Fruit fly (Drosophila melanogaster) whole organism, embryonic: ENCODE measurements around the gene CG4991.

Experiments
- Aef1 ChIP-seq: fragments of 200-800 bp; sonication (Bioruptor generic); IDR thresholded peaks from 3 replicates; pipeline ENCODE4 v1.3.6; 2022; ENCODE audit warnings: missing biosample characterization, missing genetic modification characterization
- Awh ChIP-seq: fragments of 200-800 bp; sonication (Bioruptor generic); IDR thresholded peaks from 2 replicates; pipeline ENCODE4, ENCODE4 v1.3.6; 2022; ENCODE audit warnings: missing biosample characterization, missing genetic modification characterization
- BtbVII ChIP-seq: fragments of 200-800 bp; sonication (Bioruptor generic); optimal IDR thresholded peaks from 3 replicates; lab custom pipeline; 2017; ENCODE audit warnings: missing biosample characterization, mild to moderate bottlenecking, missing genetic modification characterization
- CG10565 ChIP-seq: fragments of 200-800 bp; sonication (Bioruptor generic); optimal IDR thresholded peaks from 3 replicates; lab custom pipeline; 2016; ENCODE audit warnings: missing biosample characterization, mild to moderate bottlenecking, missing genetic modification characterization
- CG11398 ChIP-seq: fragments of 200-800 bp; sonication (Bioruptor generic); optimal IDR thresholded peaks from 2 replicates; lab custom pipeline; 2016; ENCODE audit warnings: missing biosample characterization, missing genetic modification characterization
- CG11560 ChIP-seq: fragments of 200-800 bp; sonication (Bioruptor generic); IDR thresholded peaks from 3 replicates; pipeline ENCODE4 v1.3.6; 2022; ENCODE audit warnings: missing biosample characterization, missing genetic modification characterization
- CG13296 ChIP-seq: fragments of 200-800 bp; sonication (Bioruptor generic); optimal IDR thresholded peaks from 3 replicates; lab custom pipeline; 2018; ENCODE audit warnings: missing biosample characterization, mild to moderate bottlenecking, missing genetic modification characterization
- CG14050 ChIP-seq: fragments of 200-800 bp; sonication (Bioruptor generic); IDR thresholded peaks from 3 replicates; pipeline ENCODE4 v1.3.6; 2022; ENCODE audit warnings: missing biosample characterization, missing genetic modification characterization
- CG14860 ChIP-seq: fragments of 200-800 bp; sonication (Bioruptor generic); IDR thresholded peaks from 3 replicates; pipeline ENCODE4 v1.3.6; 2022; ENCODE audit warnings: missing biosample characterization, missing genetic modification characterization; ENCODE audit not compliant: partially characterized antibody
- CG15479 ChIP-seq: fragments of 200-800 bp; sonication (Bioruptor generic); optimal IDR thresholded peaks from 3 replicates; lab custom pipeline; 2019; ENCODE audit warnings: missing biosample characterization, mild to moderate bottlenecking, missing genetic modification characterization, moderate library complexity
- CG15696 ChIP-seq: fragments of 200-800 bp; sonication (Bioruptor generic); optimal IDR thresholded peaks from 2 replicates; lab custom pipeline; 2019; ENCODE audit warnings: missing biosample characterization, mild to moderate bottlenecking, missing genetic modification characterization, moderate library complexity
- CG2875 ChIP-seq: fragments of 200-800 bp; sonication (Bioruptor generic); optimal IDR thresholded peaks from 2 replicates; lab custom pipeline; 2017; ENCODE audit warnings: missing biosample characterization, mild to moderate bottlenecking, missing genetic modification characterization, missing genetic modification reagents
- CG30431 ChIP-seq: fragments of 200-800 bp; sonication (Bioruptor generic); optimal IDR thresholded peaks from 2 replicates; lab custom pipeline; 2017; ENCODE audit warnings: missing biosample characterization, missing genetic modification characterization
- CG4707 ChIP-seq: fragments of 200-800 bp; sonication (Bioruptor generic); optimal IDR thresholded peaks from 2 replicates; lab custom pipeline; 2018; ENCODE audit warnings: missing biosample characterization, mild to moderate bottlenecking, missing genetic modification characterization, moderate library complexity
- CG4820 ChIP-seq: fragments of 200-800 bp; sonication (Bioruptor generic); optimal IDR thresholded peaks from 3 replicates; lab custom pipeline; 2016; ENCODE audit warnings: missing biosample characterization, missing genetic modification characterization
- CG6254 ChIP-seq: fragments of 200-800 bp; sonication (Bioruptor generic); optimal IDR thresholded peaks from 3 replicates; lab custom pipeline; 2017; ENCODE audit warnings: mild to moderate bottlenecking, missing biosample characterization, missing genetic modification reagents, missing genetic modification characterization
- CG7556 ChIP-seq: fragments of 200-800 bp; sonication (Bioruptor generic); optimal IDR thresholded peaks from 2 replicates; lab custom pipeline; 2017; ENCODE audit warnings: missing biosample characterization, mild to moderate bottlenecking, missing genetic modification characterization
- CG8359 ChIP-seq: fragments of 200-800 bp; sonication (Bioruptor generic); optimal IDR thresholded peaks from 2 replicates; lab custom pipeline; 2017; ENCODE audit warnings: missing biosample characterization, mild to moderate bottlenecking, missing genetic modification characterization, borderline replicate concordance
- CG9797 ChIP-seq: fragments of 200-800 bp; sonication (Bioruptor generic); optimal IDR thresholded peaks from 3 replicates; lab custom pipeline; 2018; ENCODE audit warnings: missing biosample characterization, mild to moderate bottlenecking, missing genetic modification characterization
- Dbx ChIP-seq: fragments of 200-800 bp; sonication (Bioruptor generic); IDR thresholded peaks from 3 replicates; pipeline ENCODE4 v1.3.6; 2022; ENCODE audit warnings: missing biosample characterization, missing genetic modification characterization
- Dfd ChIP-seq, 2 experiments: fragments of >200 bp; optimal IDR thresholded peaks; 2 replicates each; lab custom pipeline; 2017; ENCODE audit warnings: missing biosample characterization in 2 of 2, missing genetic modification characterization in 2 of 2
- Doc2 ChIP-seq: fragments of 200-800 bp; sonication (Bioruptor generic); IDR thresholded peaks from 2 replicates; pipeline ENCODE4 v1.3.6; 2022; ENCODE audit warnings: missing biosample characterization, missing genetic modification characterization
- Ets65A ChIP-seq: fragments of 200-800 bp; sonication (Bioruptor generic); peaks from one replicate; lab custom pipeline; 2016; ENCODE audit warnings: missing biosample characterization, missing genetic modification characterization
- Fer3 ChIP-seq: fragments of 200-800 bp; sonication (Bioruptor generic); optimal IDR thresholded peaks from 2 replicates; lab custom pipeline; 2018; ENCODE audit warnings: missing biosample characterization, mild to moderate bottlenecking, missing genetic modification characterization, moderate library complexity
- Hey ChIP-seq: fragments of 200-800 bp; sonication (Bioruptor generic); optimal IDR thresholded peaks from 3 replicates; lab custom pipeline; 2018; ENCODE audit warnings: missing biosample characterization, mild to moderate bottlenecking, missing genetic modification characterization
- Lpt ChIP-seq: fragments of >200 bp; optimal IDR thresholded peaks from 2 replicates; lab custom pipeline; 2018; ENCODE audit warnings: missing biosample characterization, missing genetic modification characterization
- Nf-YB ChIP-seq: fragments of 200-800 bp; sonication (Bioruptor generic); optimal IDR thresholded peaks from 3 replicates; lab custom pipeline; 2019; ENCODE audit warnings: missing biosample characterization, mild to moderate bottlenecking, missing genetic modification characterization, moderate library complexity
- Optix ChIP-seq: fragments of 200-800 bp; sonication (Bioruptor generic); IDR thresholded peaks from 3 replicates; pipeline ENCODE4 v1.3.6; 2022; ENCODE audit warnings: missing biosample characterization, missing genetic modification characterization
- Spps ChIP-seq: fragments of 200-800 bp; sonication (Bioruptor generic); optimal IDR thresholded peaks from 2 replicates; lab custom pipeline; 2018; ENCODE audit warnings: missing biosample characterization, mild to moderate bottlenecking, missing genetic modification characterization
- aop ChIP-seq: fragments of 200-800 bp; sonication (Bioruptor generic); IDR thresholded peaks from 2 replicates; pipeline ENCODE4 v1.3.6; 2022; ENCODE audit warnings: missing biosample characterization, missing genetic modification characterization
- bowl ChIP-seq: fragments of 200-800 bp; sonication (Bioruptor generic); IDR thresholded peaks from 2 replicates; pipeline ENCODE4 v1.3.6; 2022; ENCODE audit warnings: missing biosample characterization, missing genetic modification characterization
- dan ChIP-seq: fragments of 200-800 bp; sonication (Bioruptor generic); IDR thresholded peaks from 2 replicates; pipeline ENCODE4 v1.3.6; 2022; ENCODE audit warnings: missing biosample characterization, missing genetic modification characterization
- ewg ChIP-seq: fragments of 200-800 bp; sonication (Bioruptor generic); optimal IDR thresholded peaks from 3 replicates; lab custom pipeline; 2017; ENCODE audit warnings: mild to moderate bottlenecking, missing biosample characterization, missing genetic modification reagents, missing genetic modification characterization
- ind ChIP-seq: fragments of 200-800 bp; sonication (Bioruptor generic); optimal IDR thresholded peaks from 3 replicates; lab custom pipeline; 2016; ENCODE audit warnings: missing biosample characterization, missing genetic modification characterization
- klu ChIP-seq: fragments of 200-800 bp; sonication (Bioruptor generic); IDR thresholded peaks from 2 replicates; pipeline ENCODE4 v1.3.6; 2022; ENCODE audit warnings: missing biosample characterization, missing genetic modification characterization
- knrl ChIP-seq: fragments of 200-800 bp; sonication (Bioruptor generic); IDR thresholded peaks from 3 replicates; pipeline ENCODE4 v1.3.6; 2022; ENCODE audit warnings: missing biosample characterization, missing genetic modification characterization; ENCODE audit not compliant: partially characterized antibody
- pan ChIP-seq, 4 experiments: fragments of >200 bp in 3 of 4; fragments of 200-800 bp in 1 of 4; sonication (Bioruptor generic) in 1 of 4; optimal IDR thresholded peaks in 3 of 4; IDR thresholded peaks in 1 of 4; 2 replicates each; pipeline versions ENCODE4 v1.3.6 to Lab custom; 2017 to 2022; ENCODE audit warnings: missing biosample characterization in 2 of 4, missing genetic modification characterization in 2 of 4, mixed read lengths in 1 of 4
- prd ChIP-seq, 3 experiments: fragments of >200 bp in 2 of 3; fragments of 200-800 bp in 1 of 3; sonication (Bioruptor generic) in 1 of 3; optimal IDR thresholded peaks in 2 of 3; IDR thresholded peaks in 1 of 3; 2 replicates in 2 of 3; 3 replicates in 1 of 3; pipeline versions ENCODE4 v1.3.6 to Lab custom; 2017 to 2022; ENCODE audit warnings: missing biosample characterization in 1 of 3, missing genetic modification characterization in 1 of 3
- ranshi ChIP-seq: fragments of 200-800 bp; sonication (Bioruptor generic); IDR thresholded peaks from 2 replicates; pipeline ENCODE4 v1.3.6; 2022; ENCODE audit warnings: missing biosample characterization, missing genetic modification characterization
- sc ChIP-seq, 3 experiments: fragments of >200 bp in 2 of 3; fragments of 200-800 bp in 1 of 3; sonication (Bioruptor generic) in 1 of 3; optimal IDR thresholded peaks; 2 replicates in 2 of 3; 3 replicates in 1 of 3; lab custom pipeline; 2017; ENCODE audit warnings: mild to moderate bottlenecking in 1 of 3, missing biosample characterization in 1 of 3, missing genetic modification characterization in 1 of 3, missing genetic modification reagents in 1 of 3
- sd ChIP-seq: fragments of 200-800 bp; sonication (Bioruptor generic); optimal IDR thresholded peaks from 3 replicates; lab custom pipeline; 2018; ENCODE audit warnings: missing biosample characterization, mild to moderate bottlenecking, missing genetic modification characterization, moderate library complexity
- slbo ChIP-seq: fragments of 200-800 bp; sonication (Bioruptor generic); IDR thresholded peaks from 2 replicates; pipeline ENCODE4 v1.3.6; 2022; ENCODE audit warnings: missing biosample characterization, missing genetic modification characterization
- sqz ChIP-seq: fragments of 200-800 bp; sonication (Bioruptor generic); optimal IDR thresholded peaks from 3 replicates; lab custom pipeline; 2018; ENCODE audit warnings: missing biosample characterization, mild to moderate bottlenecking, missing genetic modification characterization
- sr ChIP-seq: fragments of 200-800 bp; sonication (Bioruptor generic); IDR thresholded peaks from 3 replicates; pipeline ENCODE4 v1.3.6; 2022; ENCODE audit warnings: missing biosample characterization, missing genetic modification characterization
- wor ChIP-seq: fragments of 200-800 bp; sonication (Bioruptor generic); IDR thresholded peaks from 2 replicates; pipeline ENCODE4 v1.3.6; 2022; ENCODE audit warnings: missing biosample characterization, missing genetic modification characterization
- zen2 ChIP-seq: fragments of 200-800 bp; sonication (Bioruptor generic); IDR thresholded peaks from 3 replicates; pipeline ENCODE4 v1.3.6; 2022; ENCODE audit warnings: missing biosample characterization, missing genetic modification characterization; ENCODE audit not compliant: partially characterized antibody
- zfh1 ChIP-seq: fragments of 200-800 bp; sonication (Bioruptor generic); IDR thresholded peaks from 3 replicates; pipeline ENCODE4 v1.3.6; 2022; ENCODE audit warnings: missing biosample characterization, missing genetic modification characterization

CG4991 gene

DNA sequence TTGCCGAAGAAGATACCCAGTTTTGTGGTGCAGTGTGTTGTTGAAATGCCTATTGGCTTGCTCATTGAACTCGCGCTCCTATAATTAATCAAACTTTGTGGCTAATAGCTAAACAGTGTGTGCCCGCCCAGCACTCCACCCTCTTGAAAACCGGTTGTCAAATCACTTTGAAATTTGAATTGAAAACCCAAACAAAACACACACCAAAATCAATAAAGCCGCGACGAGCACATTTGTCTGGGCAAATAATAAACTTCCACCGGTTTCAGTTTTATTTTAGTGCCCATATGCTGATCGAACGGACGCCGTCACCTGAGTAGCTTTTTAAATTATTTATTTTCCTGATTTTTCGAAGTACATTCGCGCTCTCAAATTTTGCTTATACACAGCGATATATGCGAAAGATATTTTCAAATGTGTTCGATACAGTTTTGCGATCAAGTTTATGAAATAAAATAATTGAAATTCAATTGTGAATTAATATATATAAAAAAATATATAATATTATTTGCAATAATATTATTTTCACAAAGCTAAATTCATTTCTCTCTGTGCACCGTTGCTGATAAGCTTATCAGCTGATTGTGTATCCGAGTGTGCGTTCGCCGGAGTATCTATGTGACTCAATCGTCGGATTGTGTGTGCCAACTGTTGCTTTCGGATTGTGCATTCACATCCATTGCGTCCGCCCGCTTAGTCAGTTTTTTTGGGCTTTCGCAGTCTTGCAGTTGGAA is 38.2 kb downstream of the CG4991 start (continued):
- TF ChIP-seq knrl (GFP tag; lab: Robert Waterston, UW) (no peak), CG15696 (tag; lab: Kevin White, UChicago) (peak; percentile 39), CG11398 (GFP tag; lab: Kevin White, UChicago) (no peak), CG14860 (GFP tag; lab: Robert Waterston, UW) (no peak), bowl (0 out of 2 replicates have a peak, but pooled peaks have one; percentile 36), Doc2 (GFP tag; lab: Robert Waterston, UW) (no peak), pan (optimal IDR thresholded peaks at IDR 0.05; lab: Kevin White, UChicago) (no peak), pan (GFP tag; optimal IDR thresholded peaks at IDR 0.05 in 1 of 2, IDR thresholded peaks at IDR 0.05 in 1 of 2) (peak in 1 of 2 experiments; percentile 85), Dbx (GFP tag; lab: Robert Waterston, UW) (peak; percentile 69; the same call in 2 of the 3 replicates), sr (GFP tag; lab: Robert Waterston, UW) (no peak), Lpt (GFP tag; lab: Kevin White, UChicago) (no peak), CG11560 (tag; lab: Robert Waterston, UW) (no peak), sd (tag; lab: Kevin White, UChicago) (peak; percentile 63), CG8359 (GFP tag; lab: Kevin White, UChicago) (peak; percentile 36), ranshi (GFP tag; lab: Robert Waterston, UW) (peak; percentile 74; the same call in 1 of the 2 replicates), aop (GFP tag; lab: Robert Waterston, UW) (no peak), CG9797 (GFP tag; lab: Kevin White, UChicago) (peak; percentile 7), zen2 (GFP tag; lab: Robert Waterston, UW) (no peak), Optix (GFP tag; lab: Robert Waterston, UW) (no peak; the same call in 2 of the 3 replicates), Ets65A (GFP tag; lab: Kevin White, UChicago) (peak; percentile 38), ind (peak; percentile 69), CG6254 (GFP tag; lab: Kevin White, UChicago) (peak; percentile 71), Spps (tag; lab: Kevin White, UChicago) (peak; percentile 55), CG14050 (GFP tag; lab: Robert Waterston, UW) (peak; percentile 69; the same call in 2 of the 3 replicates), Dfd (GFP tag; optimal IDR thresholded peaks at IDR 0.05; lab: Kevin White, UChicago) (no peak), CG10565 (GFP tag; lab: Kevin White, UChicago) (no peak), CG15479 (GFP tag; lab: Kevin White, UChicago) (peak; percentile 66), zfh1 (GFP tag; lab: Robert Waterston, UW) (peak; percentile 81), CG7556 (GFP tag; lab: Kevin White, UChicago) (peak; percentile 89), CG13296 (GFP tag; lab: Kevin White, UChicago) (peak; percentile 86), Hey (tag; lab: Kevin White, UChicago) (no peak), dan (GFP tag; lab: Robert Waterston, UW) (no peak), CG30431 (GFP tag; lab: Kevin White, UChicago) (peak; percentile 57), CG2875 (GFP tag; lab: Kevin White, UChicago) (peak; percentile 73), prd (optimal IDR thresholded peaks at IDR 0.05; lab: Kevin White, UChicago) (no peak), prd (GFP tag; IDR thresholded peaks at IDR 0.05; lab: Robert Waterston, UW) (peak; percentile 80), klu (GFP tag; lab: Robert Waterston, UW) (peak; percentile 68; the same call in 1 of the 2 replicates), ewg (peak; percentile 55), wor (GFP tag; lab: Robert Waterston, UW) (peak; percentile 70), Nf-YB (GFP tag; lab: Kevin White, UChicago) (peak; percentile 70), sc (optimal IDR thresholded peaks at IDR 0.05; lab: Kevin White, UChicago) (no peak), sc (GFP tag; optimal IDR thresholded peaks at IDR 0.05; lab: Kevin White, UChicago) (peak; percentile 65), sqz (peak; percentile 68), Awh (peak; percentile 74), Fer3 (tag; lab: Kevin White, UChicago) (peak; percentile 84), CG4707 (GFP tag; lab: Kevin White, UChicago) (peak; percentile 8), Aef1 (GFP tag; lab: Robert Waterston, UW) (peak; percentile 64; the same call in 1 of the 3 replicates), slbo (GFP tag; lab: Robert Waterston, UW) (peak; percentile 82), BtbVII (peak; percentile 84), CG4820 (peak; percentile 50)
